Worm (Caenorhabditis elegans): Measurements from ENCODE around the gene dmd-7.

The dmd-7 gene

DNA sequence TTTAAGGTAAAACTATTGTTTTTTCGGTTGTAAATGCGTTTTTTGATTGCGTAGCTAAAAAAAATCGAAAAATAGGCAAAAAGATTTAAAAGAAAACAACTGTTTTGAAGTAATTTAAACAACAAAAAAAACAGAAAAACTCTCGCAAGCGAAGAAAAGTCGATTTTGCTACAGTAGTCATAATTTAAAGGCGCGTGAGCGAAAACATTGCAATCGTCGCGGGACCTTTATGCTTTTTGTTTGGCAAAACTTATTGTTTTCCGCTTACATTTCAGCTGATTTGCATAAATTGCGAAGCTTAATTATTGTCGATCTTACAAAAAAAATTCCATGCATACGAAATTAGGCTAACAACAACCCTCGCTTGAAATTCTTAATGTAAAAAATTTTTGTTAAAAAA, 21.2 kb downstream of the dmd-7 start:
- no peak for TF ChIP-seq ztf-11 (tag; optimal IDR thresholded peaks at IDR 0.05)
- TF ChIP-seq unc-55 (GFP tag; optimal IDR thresholded peaks at IDR 0.05): no peak

DNA sequence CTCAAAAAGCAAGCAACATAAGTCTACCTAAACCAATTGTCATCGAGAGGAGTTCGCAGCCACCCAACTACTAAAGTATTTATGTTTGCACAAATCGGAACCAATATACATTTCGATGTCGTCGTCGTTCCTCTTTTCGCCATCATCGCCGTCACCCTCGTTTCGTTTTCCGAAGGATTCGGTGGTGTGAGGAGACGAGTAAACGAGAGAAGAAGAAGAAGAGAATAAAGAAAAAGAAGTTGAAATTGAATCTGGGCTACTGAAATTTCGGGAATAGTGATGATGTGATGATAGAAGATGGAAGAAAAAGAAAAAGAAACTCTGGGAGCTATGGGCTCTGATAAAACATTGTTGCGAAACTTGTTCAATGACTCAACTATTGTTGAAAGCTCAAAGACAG, 21.8 kb downstream of the dmd-7 start:
- TF ChIP-seq unc-55 (GFP tag; optimal IDR thresholded peaks at IDR 0.05) (peak; percentile 39), aly-2 (tag; optimal IDR thresholded peaks at IDR 0.05) (no peak), nhr-23 (tag; optimal IDR thresholded peaks at IDR 0.05) (no peak), sma-9 (GFP tag; optimal IDR thresholded peaks at IDR 0.05) (no peak), sma-9 (tag; optimal IDR thresholded peaks at IDR 0.05) (no peak), ceh-82 (tag; optimal IDR thresholded peaks at IDR 0.05) (no peak)

DNA sequence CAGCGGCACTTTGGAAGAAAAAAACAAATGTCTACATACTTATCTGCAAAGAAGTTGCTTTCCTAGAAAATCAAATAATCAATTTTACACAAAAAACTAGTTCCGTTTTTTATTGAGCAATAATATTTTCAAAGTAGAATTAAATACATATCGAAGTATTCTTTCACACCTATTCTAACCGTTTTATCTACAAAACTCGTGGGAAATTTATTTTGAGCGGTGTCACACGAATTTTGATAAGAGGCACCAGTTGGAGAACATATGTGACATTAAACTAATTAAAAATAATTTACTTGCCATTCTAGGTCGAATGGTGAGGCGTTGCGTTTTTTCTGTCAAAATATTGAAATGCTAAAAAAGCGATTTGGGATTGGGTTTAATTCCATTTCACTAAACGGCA, 22.2 kb downstream of the dmd-7 start:
- no peak for TF ChIP-seq unc-55 (GFP tag; optimal IDR thresholded peaks at IDR 0.05)
- TF ChIP-seq fos-1 (tag; optimal IDR thresholded peaks at IDR 0.05): peak; percentile 9
- TF ChIP-seq lin-13 (GFP tag; optimal IDR thresholded peaks at IDR 0.05): no peak
- no peak for TF ChIP-seq unc-62 (GFP tag; optimal IDR thresholded peaks at IDR 0.05)
- no peak for TF ChIP-seq nhr-237 (tag; optimal IDR thresholded peaks at IDR 0.05)
- peak; percentile 12 for TF ChIP-seq C34F6.9 (tag; optimal IDR thresholded peaks at IDR 0.05)
- TF ChIP-seq elt-3 (tag; optimal IDR thresholded peaks at IDR 0.05): no peak
- TF ChIP-seq ZK546.5 (tag; optimal IDR thresholded peaks at IDR 0.05): no peak
- no peak for TF ChIP-seq blmp-1 (tag; optimal IDR thresholded peaks at IDR 0.05; ENCODE audit: insufficient read depth)
- no peak for TF ChIP-seq nhr-25 (tag; optimal IDR thresholded peaks at IDR 0.05)
- no peak for TF ChIP-seq lin-39 (tag; optimal IDR thresholded peaks at IDR 0.05)
- TF ChIP-seq lsy-2 (tag; optimal IDR thresholded peaks at IDR 0.05): no peak
- TF ChIP-seq nhr-23 (tag; optimal IDR thresholded peaks at IDR 0.05): no peak
- no peak for TF ChIP-seq ztf-1 (GFP tag; conservative IDR thresholded peaks at IDR 0.05)
- TF ChIP-seq peb-1 (tag; optimal IDR thresholded peaks at IDR 0.05): no peak
- TF ChIP-seq snpc-4 (tag; optimal IDR thresholded peaks at IDR 0.05): no peak
- TF ChIP-seq ztf-11 (tag; optimal IDR thresholded peaks at IDR 0.05): no peak

DNA sequence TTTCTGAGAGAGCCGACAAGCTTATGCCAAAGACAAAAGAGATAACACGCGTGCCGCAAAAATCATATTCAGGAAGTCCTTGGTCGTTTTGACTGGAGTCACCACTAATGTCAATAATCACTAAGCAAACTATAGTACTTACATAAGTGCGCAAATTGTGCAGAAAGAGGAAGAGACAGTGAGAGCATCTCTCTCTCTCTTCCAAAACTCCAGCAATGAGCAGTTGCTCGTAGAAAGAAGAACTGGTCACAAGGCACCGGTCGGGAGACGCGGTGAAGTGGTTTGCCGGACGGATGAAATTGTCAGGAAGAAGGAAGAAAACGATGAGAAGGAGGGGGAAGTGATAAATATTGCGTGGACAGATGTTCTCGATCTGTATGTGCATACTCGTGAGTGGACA, 23.4 kb downstream of the dmd-7 start:
- TF ChIP-seq sma-9 (GFP tag; optimal IDR thresholded peaks at IDR 0.05): peak; percentile 4
- TF ChIP-seq sma-9 (tag; optimal IDR thresholded peaks at IDR 0.05): no peak
- peak; percentile 16 for TF ChIP-seq C34F6.9 (tag; optimal IDR thresholded peaks at IDR 0.05)
- no peak for TF ChIP-seq R02D3.7 (tag; optimal IDR thresholded peaks at IDR 0.05)
- peak; percentile 42 for TF ChIP-seq F13H6.1 (tag; optimal IDR thresholded peaks at IDR 0.05)
- TF ChIP-seq mab-5 (tag; optimal IDR thresholded peaks at IDR 0.05): peak; percentile 18
- peak; percentile 43 for TF ChIP-seq nhr-129 (tag; optimal IDR thresholded peaks at IDR 0.05)
- no peak for TF ChIP-seq blmp-1 (tag; optimal IDR thresholded peaks at IDR 0.05; ENCODE audit: insufficient read depth)

DNA sequence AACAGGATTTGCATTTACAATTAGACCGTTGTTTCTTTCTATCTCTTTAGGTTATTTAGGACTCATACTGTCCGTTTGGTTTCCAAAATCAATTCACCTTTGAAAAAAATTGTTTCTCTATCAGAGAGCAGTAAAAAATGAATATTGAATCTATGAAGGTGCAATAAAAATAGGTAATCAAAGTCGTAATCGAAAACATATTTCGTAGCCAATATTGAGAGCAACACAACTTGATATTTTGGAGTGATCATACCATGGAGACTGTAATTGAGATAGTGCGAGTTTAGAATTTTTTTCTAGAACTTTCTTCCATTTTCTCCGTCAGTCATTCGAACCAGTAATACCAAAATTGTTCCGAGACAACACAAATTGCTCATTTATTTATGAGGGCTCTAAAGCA, 23.8 kb downstream of the dmd-7 start, which contains the start of gene F31F7.2:
Gene F31F7.2 (plus strand): TSS at position 301 of the 400 bp plus-strand sequence.
- TF ChIP-seq F13H6.1 (tag; optimal IDR thresholded peaks at IDR 0.05) (no peak), unc-55 (GFP tag; optimal IDR thresholded peaks at IDR 0.05) (no peak), lin-13 (GFP tag; optimal IDR thresholded peaks at IDR 0.05) (no peak), C34F6.9 (tag; optimal IDR thresholded peaks at IDR 0.05) (no peak), sem-4 (tag; optimal IDR thresholded peaks at IDR 0.05) (no peak), unc-62 (GFP tag; optimal IDR thresholded peaks at IDR 0.05) (no peak), mbf-1 (tag; optimal IDR thresholded peaks at IDR 0.05) (no peak), lsy-2 (tag; optimal IDR thresholded peaks at IDR 0.05) (no peak), fos-1 (tag; optimal IDR thresholded peaks at IDR 0.05) (no peak), elt-3 (tag; optimal IDR thresholded peaks at IDR 0.05) (no peak), alr-1 (tag; optimal IDR thresholded peaks at IDR 0.05) (no peak), unc-39 (tag; optimal IDR thresholded peaks at IDR 0.05) (no peak), zag-1 (tag; optimal IDR thresholded peaks at IDR 0.05) (no peak), lin-11 (tag; optimal IDR thresholded peaks at IDR 0.05) (no peak), elt-1 (tag; optimal IDR thresholded peaks at IDR 0.05) (no peak), R02D3.7 (tag; optimal IDR thresholded peaks at IDR 0.05) (no peak), gmeb-1 (tag; optimal IDR thresholded peaks at IDR 0.05) (no peak), nhr-129 (tag; optimal IDR thresholded peaks at IDR 0.05) (no peak)

DNA sequence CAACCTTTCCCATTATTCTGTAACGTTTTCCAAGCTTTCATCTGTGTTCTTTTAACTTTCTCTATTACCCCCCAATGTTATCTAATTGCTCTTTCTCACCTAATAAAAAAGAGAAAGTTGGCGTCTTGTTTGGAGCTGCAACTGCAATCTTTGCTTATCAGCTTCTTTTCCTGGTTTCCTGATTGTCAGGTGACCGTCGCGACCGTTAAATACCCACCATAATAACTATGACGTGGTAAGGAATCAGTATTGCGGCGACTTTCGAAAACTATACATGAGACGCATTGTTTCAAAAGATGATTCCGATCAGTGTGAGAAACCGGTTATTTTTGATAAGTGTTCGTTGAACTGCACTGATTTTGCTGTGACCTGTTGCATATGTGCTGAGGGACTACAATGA, 28.5 kb downstream of the dmd-7 start:
- no peak for TF ChIP-seq R02D3.7 (tag; optimal IDR thresholded peaks at IDR 0.05)
- peak; percentile 87 for TF ChIP-seq sma-9 (GFP tag; optimal IDR thresholded peaks at IDR 0.05)
- TF ChIP-seq sma-9 (tag; optimal IDR thresholded peaks at IDR 0.05): no peak
- peak; percentile 52 for TF ChIP-seq nhr-25 (tag; optimal IDR thresholded peaks at IDR 0.05)
- TF ChIP-seq gmeb-1 (tag; optimal IDR thresholded peaks at IDR 0.05): peak; percentile 50
- TF ChIP-seq ZK546.5 (tag; optimal IDR thresholded peaks at IDR 0.05): no peak
- TF ChIP-seq crh-2 (tag; optimal IDR thresholded peaks at IDR 0.05): peak; percentile 80
- TF ChIP-seq zag-1 (tag; optimal IDR thresholded peaks at IDR 0.05): no peak
- peak; percentile 89 for TF ChIP-seq fos-1 (tag; optimal IDR thresholded peaks at IDR 0.05)
- no peak for TF ChIP-seq unc-62 (GFP tag; optimal IDR thresholded peaks at IDR 0.05)
- TF ChIP-seq nhr-21 (tag; optimal IDR thresholded peaks at IDR 0.05): peak; percentile 69
- peak; percentile 12 for TF ChIP-seq F13H6.1 (tag; optimal IDR thresholded peaks at IDR 0.05)
- TF ChIP-seq mdl-1 (tag; optimal IDR thresholded peaks at IDR 0.05): peak in 1 of 2 experiments; percentile 38
- TF ChIP-seq sma-3 (GFP tag; optimal IDR thresholded peaks at IDR 0.05): peak; percentile 67
- TF ChIP-seq lsy-2 (tag; optimal IDR thresholded peaks at IDR 0.05): peak in 1 of 2 experiments; percentile 21
- no peak for TF ChIP-seq ceh-16 (tag; optimal IDR thresholded peaks at IDR 0.05)
- peak; percentile 42 for TF ChIP-seq Y55F3AM.14 (GFP tag; optimal IDR thresholded peaks at IDR 0.05)
- TF ChIP-seq blmp-1 (tag; optimal IDR thresholded peaks at IDR 0.05; ENCODE audit: insufficient read depth): peak; percentile 18

Measured in whole organism, L2 larva.